Fruit fly (Drosophila melanogaster): ENCODE data around the gene CG16781.
A peak's percentile ranks its signal among the peaks of the same experiment; 100 is the strongest.

Gene CG16781

dm6 chrX:3463944-3464343 lies at the start of gene CG16781:
TSS of gene CG16781 (minus strand) at chrX:3464044.
- TF ChIP-seq CG33557 (GFP tag; optimal IDR thresholded peaks at IDR 0.05) = no peak
- TF ChIP-seq CG7928 (GFP tag; optimal IDR thresholded peaks at IDR 0.05) = no peak
- no peak for TF ChIP-seq CG1832 (GFP tag; optimal IDR thresholded peaks at IDR 0.05)

dm6 chrX:3504751-3505150 lies 40.9 kb upstream of the CG16781 start, which contains the start of gene Gas8:
TSS of gene Gas8 (minus strand) at chrX:3504851.
- TF ChIP-seq ase (GFP tag; IDR thresholded peaks at IDR 0.05) = no peak
- no peak for TF ChIP-seq CG8281 (tag; optimal IDR thresholded peaks at IDR 0.05)
- TF ChIP-seq CG4820 (GFP tag; optimal IDR thresholded peaks at IDR 0.05) = no peak
- TF ChIP-seq D19A (tag; optimal IDR thresholded peaks at IDR 0.05) = no peak
- TF ChIP-seq tgo (GFP tag; IDR thresholded peaks at IDR 0.05) = no peak

dm6 chrX:3504251-3504650 lies 40.4 kb upstream of the CG16781 start:
- peak; percentile 38 for TF ChIP-seq CG31365 (tag; optimal IDR thresholded peaks at IDR 0.05)
- TF ChIP-seq z (GFP tag; IDR thresholded peaks at IDR 0.05) = 0 out of 3 replicates have a peak, but pooled peaks have one; percentile 7
- peak; percentile 25 for TF ChIP-seq grau (tag; optimal IDR thresholded peaks at IDR 0.05)
- TF ChIP-seq zen (tag; optimal IDR thresholded peaks at IDR 0.05) = peak; percentile 25
- no peak for TF ChIP-seq lov (optimal IDR thresholded peaks at IDR 0.05)
- TF ChIP-seq lov (GFP tag; IDR thresholded peaks at IDR 0.05) = 0 out of 3 replicates have a peak, but pooled peaks have one; percentile 28
- TF ChIP-seq Fer3 (tag; optimal IDR thresholded peaks at IDR 0.05) = no peak
- TF ChIP-seq ssp (GFP tag; IDR thresholded peaks at IDR 0.05) = no peak
- TF ChIP-seq CTCF (GFP tag; optimal IDR thresholded peaks at IDR 0.05) = no peak
- TF ChIP-seq ci (GFP tag; IDR thresholded peaks at IDR 0.05) = 0 out of 3 replicates have a peak, but pooled peaks have one; percentile 14
- TF ChIP-seq sens (GFP tag) = peak; percentile 65
- no peak for TF ChIP-seq CG8924 (tag; optimal IDR thresholded peaks at IDR 0.05)
- no peak for TF ChIP-seq tin (GFP tag; optimal IDR thresholded peaks at IDR 0.05)
- TF ChIP-seq org-1 (GFP tag; optimal IDR thresholded peaks at IDR 0.05) = no peak
- TF ChIP-seq zfh1 (GFP tag; IDR thresholded peaks at IDR 0.05) = 0 out of 3 replicates have a peak, but pooled peaks have one; percentile 28
- TF ChIP-seq CG13775 (GFP tag; optimal IDR thresholded peaks at IDR 0.05) = peak; percentile 1
- no peak for TF ChIP-seq pan (optimal IDR thresholded peaks at IDR 0.05)
- no peak for TF ChIP-seq pan (GFP tag; optimal IDR thresholded peaks at IDR 0.05 in 1 of 2, IDR thresholded peaks at IDR 0.05 in 1 of 2)
- no peak for TF ChIP-seq ac (GFP tag; optimal IDR thresholded peaks at IDR 0.05)
- TF ChIP-seq CG33557 (GFP tag; optimal IDR thresholded peaks at IDR 0.05) = peak; percentile 1
- TF ChIP-seq Awh (GFP tag; IDR thresholded peaks at IDR 0.05) = 0 out of 2 replicates have a peak, but pooled peaks have one; percentile 9
- TF ChIP-seq hbn (GFP tag; IDR thresholded peaks at IDR 0.05; ENCODE audit: partially characterized antibody) = no peak
- TF ChIP-seq CG7271 (tag; optimal IDR thresholded peaks at IDR 0.05) = peak; percentile 66
- 0 out of 2 replicates have a peak, but pooled peaks have one; percentile 35 for TF ChIP-seq chm (GFP tag; IDR thresholded peaks at IDR 0.05)
- no peak for TF ChIP-seq Dad (GFP tag; optimal IDR thresholded peaks at IDR 0.05)
- no peak for TF ChIP-seq aop (GFP tag; IDR thresholded peaks at IDR 0.05)
- TF ChIP-seq fd3F (GFP tag; optimal IDR thresholded peaks at IDR 0.05) = no peak
- peak; percentile 15 for TF ChIP-seq fd102C (GFP tag; optimal IDR thresholded peaks at IDR 0.05)
- TF ChIP-seq Hr3 (GFP tag; optimal IDR thresholded peaks at IDR 0.05) = no peak
- no peak for TF ChIP-seq slbo (GFP tag; IDR thresholded peaks at IDR 0.05)
- peak; percentile 13 for TF ChIP-seq stwl (tag; optimal IDR thresholded peaks at IDR 0.05)
- no peak for TF ChIP-seq Kr (GFP tag; optimal IDR thresholded peaks at IDR 0.05)
- no peak for TF ChIP-seq ro (GFP tag; IDR thresholded peaks at IDR 0.05)
- TF ChIP-seq CG13123 (GFP tag; optimal IDR thresholded peaks at IDR 0.05) = no peak
- TF ChIP-seq NfI (GFP tag; optimal IDR thresholded peaks at IDR 0.05) = no peak
- TF ChIP-seq ase (GFP tag; IDR thresholded peaks at IDR 0.05) = 0 out of 3 replicates have a peak, but pooled peaks have one; percentile 31
- no peak for TF ChIP-seq PHDP (tag; optimal IDR thresholded peaks at IDR 0.05)
- no peak for TF ChIP-seq prd (optimal IDR thresholded peaks at IDR 0.05)
- no peak for TF ChIP-seq prd (GFP tag; IDR thresholded peaks at IDR 0.05)
- no peak for TF ChIP-seq H15 (GFP tag; IDR thresholded peaks at IDR 0.05)
- TF ChIP-seq CG2202 (tag; optimal IDR thresholded peaks at IDR 0.05) = peak; percentile 5
- TF ChIP-seq CG9727 (GFP tag; optimal IDR thresholded peaks at IDR 0.05) = peak; percentile 9
- peak; percentile 91 for TF ChIP-seq Ets97D (GFP tag; optimal IDR thresholded peaks at IDR 0.05)
